Fruit fly (Drosophila melanogaster) whole organism, embryonic: ENCODE results near the gene ninaG.

ENCODE experiments used
- ATbp ChIP-seq: fragments of 200-800 bp; sonication (Bioruptor generic); optimal IDR thresholded peaks from 2 replicates; lab custom pipeline; 2017; ENCODE audit warnings: missing biosample characterization, mild to moderate bottlenecking, missing genetic modification characterization, missing genetic modification reagents
- Atf6 ChIP-seq: fragments of 200-800 bp; sonication (Bioruptor generic); IDR thresholded peaks from 2 replicates; pipeline ENCODE4 v1.3.6; 2022; ENCODE audit warnings: missing biosample characterization, missing genetic modification characterization
- Blimp-1 ChIP-seq: fragments of 200-800 bp; sonication (Bioruptor generic); optimal IDR thresholded peaks from 3 replicates; lab custom pipeline; 2018; ENCODE audit warnings: missing biosample characterization, missing genetic modification characterization, mild to moderate bottlenecking, moderate library complexity, missing genetic modification reagents
- CG10267 ChIP-seq: fragments of 200-800 bp; sonication (Bioruptor generic); optimal IDR thresholded peaks from 2 replicates; lab custom pipeline; 2018; ENCODE audit warnings: missing biosample characterization, mild to moderate bottlenecking, missing genetic modification characterization, moderate library complexity
- CG11247 ChIP-seq: fragments of 200-800 bp; sonication (Bioruptor generic); IDR thresholded peaks from 2 replicates; pipeline ENCODE4 v1.3.6; 2022; ENCODE audit warnings: missing biosample characterization, missing genetic modification characterization
- CG12769 ChIP-seq: fragments of 200-800 bp; sonication (Bioruptor generic); optimal IDR thresholded peaks from 2 replicates; lab custom pipeline; 2019; ENCODE audit warnings: missing biosample characterization, mild to moderate bottlenecking, missing genetic modification characterization, moderate library complexity
- CG13123 ChIP-seq: fragments of 200-800 bp; sonication (Bioruptor generic); optimal IDR thresholded peaks from 2 replicates; lab custom pipeline; 2016; ENCODE audit warnings: missing biosample characterization, missing genetic modification characterization
- CG13287 ChIP-seq: fragments of 200-800 bp; sonication (Bioruptor generic); IDR thresholded peaks from 2 replicates; pipeline ENCODE4 v1.3.6; 2022; ENCODE audit warnings: missing biosample characterization, missing genetic modification characterization; ENCODE audit not compliant: partially characterized antibody
- CG13624 ChIP-seq: fragments of 200-800 bp; sonication (Bioruptor generic); optimal IDR thresholded peaks from 2 replicates; lab custom pipeline; 2016; ENCODE audit warnings: missing biosample characterization, missing genetic modification characterization
- CG14441 ChIP-seq: fragments of 200-800 bp; sonication (Bioruptor generic); IDR thresholded peaks from 2 replicates; pipeline ENCODE4 v1.3.6; 2022; ENCODE audit warnings: missing biosample characterization, missing genetic modification characterization
- CG15696 ChIP-seq: fragments of 200-800 bp; sonication (Bioruptor generic); optimal IDR thresholded peaks from 2 replicates; lab custom pipeline; 2019; ENCODE audit warnings: missing biosample characterization, mild to moderate bottlenecking, missing genetic modification characterization, moderate library complexity
- CG1647 ChIP-seq: fragments of 200-800 bp; sonication (Bioruptor generic); optimal IDR thresholded peaks from 3 replicates; lab custom pipeline; 2016; ENCODE audit warnings: missing biosample characterization, missing genetic modification characterization
- CG16813 ChIP-seq: fragments of 200-800 bp; sonication (Bioruptor generic); IDR thresholded peaks from 3 replicates; pipeline ENCODE4 v1.3.6; 2022; ENCODE audit warnings: missing biosample characterization, missing genetic modification characterization; ENCODE audit not compliant: partially characterized antibody
- CG17359 ChIP-seq: fragments of 200-800 bp; sonication (Bioruptor generic); optimal IDR thresholded peaks from 3 replicates; lab custom pipeline; 2018; ENCODE audit warnings: missing biosample characterization, mild to moderate bottlenecking, missing genetic modification characterization, moderate library complexity
- CG2116 ChIP-seq: fragments of 200-800 bp; sonication (Bioruptor generic); optimal IDR thresholded peaks from 3 replicates; lab custom pipeline; 2018; ENCODE audit warnings: missing biosample characterization, mild to moderate bottlenecking, missing genetic modification characterization
- CG2712 ChIP-seq: fragments of 200-800 bp; optimal IDR thresholded peaks from 3 replicates; lab custom pipeline; 2019; ENCODE audit warnings: missing biosample characterization, mild to moderate bottlenecking, missing genetic modification characterization, moderate library complexity
- CG2875 ChIP-seq: fragments of 200-800 bp; sonication (Bioruptor generic); optimal IDR thresholded peaks from 2 replicates; lab custom pipeline; 2017; ENCODE audit warnings: missing biosample characterization, mild to moderate bottlenecking, missing genetic modification characterization, missing genetic modification reagents
- CG3726 ChIP-seq: fragments of 200-800 bp; sonication (Bioruptor generic); IDR thresholded peaks from 3 replicates; pipeline ENCODE4, ENCODE4 v1.3.6; 2022; ENCODE audit warnings: missing biosample characterization, missing genetic modification characterization
- CG3838 ChIP-seq: fragments of 200-800 bp; sonication (Bioruptor generic); optimal IDR thresholded peaks from 3 replicates; lab custom pipeline; 2016; ENCODE audit warnings: missing biosample characterization, missing genetic modification characterization
- CG7745 ChIP-seq: fragments of 200-800 bp; sonication (Bioruptor generic); optimal IDR thresholded peaks from 2 replicates; lab custom pipeline; 2018; ENCODE audit warnings: missing biosample characterization, mild to moderate bottlenecking, missing genetic modification characterization, moderate library complexity
- CG7839 ChIP-seq: fragments of 200-800 bp; sonication (Bioruptor generic); optimal IDR thresholded peaks from 3 replicates; lab custom pipeline; 2018; ENCODE audit warnings: missing biosample characterization, mild to moderate bottlenecking, missing genetic modification characterization, moderate library complexity
- CG8765 ChIP-seq: fragments of 200-800 bp; sonication (Bioruptor generic); IDR thresholded peaks from 2 replicates; pipeline ENCODE4 v1.3.6; 2022; ENCODE audit warnings: missing biosample characterization, missing genetic modification characterization
- D19A ChIP-seq: fragments of 200-800 bp; optimal IDR thresholded peaks from 3 replicates; lab custom pipeline; 2019; ENCODE audit warnings: missing biosample characterization, mild to moderate bottlenecking, missing genetic modification characterization, moderate library complexity
- Dip2 ChIP-seq: fragments of 200-800 bp; sonication (Bioruptor generic); IDR thresholded peaks from 2 replicates; pipeline ENCODE4 v1.3.6; 2022; ENCODE audit warnings: missing biosample characterization, missing genetic modification characterization
- Ets97D ChIP-seq: fragments of 200-800 bp; sonication (Bioruptor generic); optimal IDR thresholded peaks from 3 replicates; lab custom pipeline; 2016; ENCODE audit warnings: missing biosample characterization, missing genetic modification characterization
- Gsc ChIP-seq: fragments of 200-800 bp; sonication (Bioruptor generic); IDR thresholded peaks from 2 replicates; pipeline ENCODE4 v1.3.6; 2022; ENCODE audit warnings: missing biosample characterization, missing genetic modification characterization
- HmgZ ChIP-seq: fragments of 200-800 bp; sonication (Bioruptor generic); optimal IDR thresholded peaks from 2 replicates; lab custom pipeline; 2018; ENCODE audit warnings: missing biosample characterization, mild to moderate bottlenecking, missing genetic modification characterization
- NC2β ChIP-seq: fragments of 200-800 bp; sonication (Bioruptor generic); optimal IDR thresholded peaks from 2 replicates; lab custom pipeline; 2016; ENCODE audit warnings: missing biosample characterization, missing genetic modification characterization
- Opbp ChIP-seq: fragments of 200-800 bp; sonication (Bioruptor generic); IDR thresholded peaks from 3 replicates; pipeline ENCODE4 v1.3.6; 2022; ENCODE audit warnings: missing biosample characterization, missing genetic modification characterization; ENCODE audit not compliant: partially characterized antibody
- Pdp1 ChIP-seq, 2 experiments: fragments of 200-800 bp; sonication (Bioruptor generic); optimal IDR thresholded peaks; 3 replicates each; lab custom pipeline; 2016; ENCODE audit warnings: missing biosample characterization in 2 of 2, missing genetic modification characterization in 2 of 2, mild to moderate bottlenecking in 1 of 2, moderate library complexity in 1 of 2
- Sin3A ChIP-seq: fragments of >200 bp; optimal IDR thresholded peaks from 2 replicates; lab custom pipeline; 2018
- Spps ChIP-seq: fragments of 200-800 bp; sonication (Bioruptor generic); optimal IDR thresholded peaks from 2 replicates; lab custom pipeline; 2018; ENCODE audit warnings: missing biosample characterization, mild to moderate bottlenecking, missing genetic modification characterization
- amos ChIP-seq: fragments of 200-800 bp; sonication (Bioruptor generic); IDR thresholded peaks from 2 replicates; pipeline ENCODE4 v1.3.6; 2022; ENCODE audit warnings: missing biosample characterization, missing genetic modification characterization; ENCODE audit not compliant: partially characterized antibody
- ap ChIP-seq: fragments of 200-800 bp; sonication (Bioruptor generic); IDR thresholded peaks from 2 replicates; pipeline ENCODE4 v1.3.6; 2022; ENCODE audit warnings: missing biosample characterization, missing genetic modification characterization
- chm ChIP-seq: fragments of 200-800 bp; sonication (Bioruptor generic); IDR thresholded peaks from 2 replicates; pipeline ENCODE4 v1.3.6; 2022; ENCODE audit warnings: missing biosample characterization, missing genetic modification characterization
- crol ChIP-seq: fragments of 200-800 bp; sonication (Bioruptor generic); IDR thresholded peaks from 2 replicates; pipeline ENCODE4 v1.3.6; 2022; ENCODE audit warnings: missing biosample characterization, missing genetic modification characterization
- disco-r ChIP-seq: fragments of 200-800 bp; sonication (Bioruptor generic); optimal IDR thresholded peaks from 2 replicates; lab custom pipeline; 2016; ENCODE audit warnings: missing biosample characterization, missing genetic modification characterization
- eve ChIP-seq, 2 experiments: fragments of >200 bp; optimal IDR thresholded peaks; 2 replicates each; lab custom pipeline; 2017; ENCODE audit warnings: missing biosample characterization in 2 of 2, missing genetic modification characterization in 2 of 2
- eyg ChIP-seq: fragments of 200-800 bp; sonication (Bioruptor generic); optimal IDR thresholded peaks from 3 replicates; lab custom pipeline; 2016; ENCODE audit warnings: missing biosample characterization, missing genetic modification characterization
- fd102C ChIP-seq: fragments of 200-800 bp; sonication (Bioruptor generic); optimal IDR thresholded peaks from 2 replicates; lab custom pipeline; 2018; ENCODE audit warnings: missing biosample characterization, mild to moderate bottlenecking, missing genetic modification characterization, moderate library complexity
- fru ChIP-seq: fragments of >200 bp; optimal IDR thresholded peaks from 2 replicates; lab custom pipeline; 2017
- hbn ChIP-seq: fragments of 200-800 bp; sonication (Bioruptor generic); IDR thresholded peaks from 2 replicates; pipeline ENCODE4 v1.3.6; 2022; ENCODE audit warnings: missing biosample characterization, missing genetic modification characterization; ENCODE audit not compliant: partially characterized antibody
- her ChIP-seq: fragments of 200-800 bp; sonication (Bioruptor generic); optimal IDR thresholded peaks from 2 replicates; lab custom pipeline; 2016; ENCODE audit warnings: missing biosample characterization, missing genetic modification characterization
- oc ChIP-seq: fragments of 200-800 bp; sonication (Bioruptor generic); optimal IDR thresholded peaks from 2 replicates; lab custom pipeline; 2018; ENCODE audit warnings: missing biosample characterization, mild to moderate bottlenecking, missing genetic modification characterization, moderate library complexity
- pfk ChIP-seq: fragments of 200-800 bp; sonication (Bioruptor generic); optimal IDR thresholded peaks from 2 replicates; lab custom pipeline; 2018; ENCODE audit warnings: missing biosample characterization, mild to moderate bottlenecking, missing genetic modification characterization, moderate library complexity
- repo ChIP-seq: fragments of 200-800 bp; sonication (Bioruptor generic); optimal IDR thresholded peaks from 2 replicates; lab custom pipeline; 2016; ENCODE audit warnings: missing biosample characterization, missing genetic modification characterization
- sens-2 ChIP-seq: fragments of 200-800 bp; sonication (Bioruptor generic); IDR thresholded peaks from 2 replicates; pipeline ENCODE4 v1.3.6; 2022; ENCODE audit warnings: missing biosample characterization, missing genetic modification characterization
- slbo ChIP-seq: fragments of 200-800 bp; sonication (Bioruptor generic); IDR thresholded peaks from 2 replicates; pipeline ENCODE4 v1.3.6; 2022; ENCODE audit warnings: missing biosample characterization, missing genetic modification characterization
- ttk ChIP-seq: fragments of 200-800 bp; sonication (Bioruptor generic); IDR thresholded peaks from 2 replicates; pipeline ENCODE4 v2.1.2; 2022; ENCODE audit warnings: missing biosample characterization, missing genetic modification characterization
- usp ChIP-seq: fragments of >200 bp; optimal IDR thresholded peaks from 2 replicates; lab custom pipeline; 2017; ENCODE audit warnings: missing biosample characterization, missing genetic modification characterization

Gene ninaG

DNA sequence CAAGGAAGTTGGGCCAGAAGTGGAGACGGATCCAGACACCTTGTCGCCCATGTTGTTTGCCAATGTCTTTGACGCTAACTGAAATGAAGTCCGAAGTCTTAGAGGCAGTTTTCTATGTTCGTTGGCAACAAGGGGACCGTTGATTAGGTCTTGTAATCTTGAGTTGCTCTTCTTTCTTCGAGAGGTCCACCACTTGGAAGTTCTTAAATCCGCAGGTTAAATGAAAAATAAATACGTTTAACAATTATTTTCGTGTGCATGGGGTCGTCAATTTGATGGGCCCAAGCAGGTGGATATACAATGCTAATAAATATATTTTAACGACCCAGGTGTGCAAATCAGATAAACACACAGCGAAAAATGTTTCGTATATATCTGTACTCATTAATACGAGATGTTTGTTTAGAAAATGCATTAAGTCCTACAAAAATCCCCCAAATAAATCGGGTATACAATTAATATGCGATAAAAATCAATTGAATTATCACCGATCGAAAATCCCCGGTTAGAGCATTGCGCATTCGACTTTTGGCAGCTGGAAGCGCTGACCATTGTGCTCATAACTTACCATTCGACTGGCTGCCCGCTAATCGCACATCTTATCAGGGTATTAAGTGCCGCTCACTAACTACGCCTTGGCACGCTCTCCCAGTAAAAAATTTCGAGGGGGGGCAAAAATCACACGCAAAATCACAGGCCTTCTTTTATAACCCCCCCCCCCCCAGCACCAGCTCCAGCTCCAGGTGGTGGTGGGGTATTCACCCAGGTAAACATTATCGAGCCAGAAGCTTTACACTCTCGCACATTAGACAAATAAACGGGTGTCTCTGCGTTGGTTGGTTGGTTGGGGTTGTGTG lies 39.2 kb upstream of the ninaG start, which contains the start of gene PGRP-LB (continued):
- TF ChIP-seq crol (GFP tag; lab: Robert Waterston, UW) (peak; percentile 95), hbn (no peak), disco-r (no peak), CG3838 (GFP tag; lab: Kevin White, UChicago) (no peak), CG2712 (no peak), Atf6 (GFP tag; lab: Robert Waterston, UW) (no peak), CG13287 (GFP tag; lab: Robert Waterston, UW) (no peak), CG2875 (no peak), ap (GFP tag; lab: Robert Waterston, UW) (no peak), eve (GFP tag; optimal IDR thresholded peaks at IDR 0.05; lab: Kevin White, UChicago) (no peak), pfk (GFP tag; lab: Kevin White, UChicago) (no peak), Opbp (GFP tag; lab: Robert Waterston, UW) (no peak), Spps (tag; lab: Kevin White, UChicago) (no peak), ttk (GFP tag; lab: Robert Waterston, UW) (no peak), sens-2 (peak; percentile 84), CG2116 (GFP tag; lab: Kevin White, UChicago) (no peak), fd102C (GFP tag; lab: Kevin White, UChicago) (no peak), CG3726 (GFP tag; lab: Robert Waterston, UW) (no peak), CG16813 (GFP tag; lab: Robert Waterston, UW) (no peak), CG13123 (no peak), CG13624 (GFP tag; lab: Kevin White, UChicago) (peak; percentile 42), CG10267 (tag; lab: Kevin White, UChicago) (no peak), CG12769 (tag; lab: Kevin White, UChicago) (peak; percentile 67), CG7745 (tag; lab: Kevin White, UChicago) (no peak), amos (no peak), Dip2 (GFP tag; lab: Robert Waterston, UW) (no peak), D19A (tag; lab: Kevin White, UChicago) (peak; percentile 86), Pdp1 (GFP tag; optimal IDR thresholded peaks at IDR 0.05; lab: Kevin White, UChicago) (peak in 1 of 2 experiments; percentile 49), CG1647 (GFP tag; lab: Kevin White, UChicago) (no peak), CG11247 (no peak), fru (lab: Kevin White, UChicago) (no peak), Gsc (GFP tag; lab: Robert Waterston, UW) (no peak), her (no peak), CG17359 (tag; lab: Kevin White, UChicago) (no peak), Sin3A (lab: Kevin White, UChicago) (no peak), slbo (peak; percentile 36; the same call in 1 of the 2 replicates), ATbp (no peak), CG15696 (tag; lab: Kevin White, UChicago) (no peak), CG8765 (GFP tag; lab: Robert Waterston, UW) (no peak), Blimp-1 (no peak), NC2β (GFP tag; lab: Kevin White, UChicago) (no peak), chm (GFP tag; lab: Robert Waterston, UW) (no peak), repo (GFP tag; lab: Kevin White, UChicago) (no peak), HmgZ (tag; lab: Kevin White, UChicago) (peak; percentile 47), CG14441 (GFP tag; lab: Robert Waterston, UW) (no peak), Ets97D (GFP tag; lab: Kevin White, UChicago) (no peak), oc (tag; lab: Kevin White, UChicago) (no peak), CG7839 (tag; lab: Kevin White, UChicago) (peak; percentile 53), usp (GFP tag; lab: Kevin White, UChicago) (no peak), eyg (GFP tag; lab: Kevin White, UChicago) (no peak)
